Worm (Caenorhabditis elegans) whole organism, midembryonic: Measurements from ENCODE around the gene nhr-154.

Experiments
- T22C8.4 ChIP-seq: fragments of 200-800 bp; sonication (Bioruptor generic); IDR thresholded peaks from 2 replicates; pipeline ENCODE4 v1.3.6; 2022; ENCODE audit warnings: missing genetic modification characterization, missing compliant biosample characterization
- cog-1 ChIP-seq: sonication (generic microtip); optimal IDR thresholded peaks from 2 replicates; lab custom pipeline; 2016; ENCODE audit warnings: missing genetic modification characterization, missing compliant biosample characterization
- klf-2 ChIP-seq: fragments of 200-800 bp; sonication (Bioruptor generic); conservative IDR thresholded peaks from 2 replicates; pipeline ENCODE4 v1.3.6; 2022; ENCODE audit warnings: missing genetic modification reagents, missing genetic modification characterization, missing compliant biosample characterization
- med-1 ChIP-seq: sonication (generic microtip); optimal IDR thresholded peaks from 2 replicates; lab custom pipeline; 2017; ENCODE audit warnings: missing genetic modification characterization, mild to moderate bottlenecking, missing compliant biosample characterization, antibody characterized with exemption, missing genetic modification reagents; ENCODE audit not compliant: insufficient read depth
- tab-1 ChIP-seq: fragments of 200-800 bp; sonication (Bioruptor generic); IDR thresholded peaks from 2 replicates; pipeline ENCODE4 v1.3.6; 2022; ENCODE audit warnings: missing genetic modification characterization, missing compliant biosample characterization
- ztf-23 ChIP-seq: fragments of 200-800 bp; sonication (Bioruptor generic); IDR thresholded peaks from 2 replicates; pipeline ENCODE4 v1.3.6; 2022; ENCODE audit warnings: missing genetic modification reagents, missing genetic modification characterization, missing compliant biosample characterization
- ztf-29 ChIP-seq: fragments of 200-800 bp; sonication (Bioruptor generic); IDR thresholded peaks from 2 replicates; pipeline ENCODE4 v1.3.6; 2022; ENCODE audit warnings: missing genetic modification reagents, missing genetic modification characterization, missing compliant biosample characterization

ce11 chrV:12111452-12111851, 10.4 kb downstream of the nhr-154 start, which contains the start of gene lhpp-1:
- TF ChIP-seq ztf-29 (GFP tag; lab: Robert Waterston, UW) (no peak), cog-1 (tag; lab: Kevin White, UChicago) (no peak), T22C8.4 (GFP tag; lab: Robert Waterston, UW) (no peak), tab-1 (GFP tag; lab: Robert Waterston, UW) (no peak), med-1 (no peak), klf-2 (GFP tag; lab: Robert Waterston, UW) (no peak), ztf-23 (no peak)
